Worm (Caenorhabditis elegans): ENCODE data around the gene eef-1G.

ce11 chrV:11004094-11004493 lies 38.6 kb downstream of the eef-1G start:
- TF ChIP-seq ama-1 (optimal IDR thresholded peaks at IDR 0.05) (no peak), rnt-1 (tag; optimal IDR thresholded peaks at IDR 0.05) (no peak), K02D7.2 (tag; optimal IDR thresholded peaks at IDR 0.05) (no peak), elt-4 (tag; optimal IDR thresholded peaks at IDR 0.05) (no peak), elt-2 (tag; optimal IDR thresholded peaks at IDR 0.05) (no peak), ref-2 (tag; optimal IDR thresholded peaks at IDR 0.05) (no peak), unc-86 (tag; optimal IDR thresholded peaks at IDR 0.05) (no peak), unc-42 (tag; optimal IDR thresholded peaks at IDR 0.05) (no peak), pqm-1 (tag; optimal IDR thresholded peaks at IDR 0.05) (no peak), C08G9.2 (tag; optimal IDR thresholded peaks at IDR 0.05) (no peak), tbx-2 (tag; optimal IDR thresholded peaks at IDR 0.05) (no peak), gmeb-2 (tag; optimal IDR thresholded peaks at IDR 0.05) (no peak), ceh-34 (tag; optimal IDR thresholded peaks at IDR 0.05) (no peak)

All from whole organism, late embryonic.